Worm (Caenorhabditis elegans): ENCODE results near the gene srx-23.

ce11 chrV:674213-674612, 7.9 kb upstream of the srx-23 start, which contains the start of gene sru-25:
- TF ChIP-seq ceh-90 (tag; optimal IDR thresholded peaks at IDR 0.05) (no peak), egl-27 (tag; optimal IDR thresholded peaks at IDR 0.05) (no peak), lsy-2 (tag; optimal IDR thresholded peaks at IDR 0.05) (no peak), ama-1 (optimal IDR thresholded peaks at IDR 0.05) (no peak), F16B12.6 (tag; optimal IDR thresholded peaks at IDR 0.05) (no peak), hlh-17 (GFP tag; optimal IDR thresholded peaks at IDR 0.05; ENCODE audit: borderline replicate concordance) (no peak), skn-1 (tag; optimal IDR thresholded peaks at IDR 0.05) (no peak), jun-1 (tag; optimal IDR thresholded peaks at IDR 0.05) (no peak), nhr-12 (tag; optimal IDR thresholded peaks at IDR 0.05) (no peak), pag-3 (tag; optimal IDR thresholded peaks at IDR 0.05; ENCODE audit: borderline replicate concordance, insufficient read depth) (no peak), rnt-1 (tag; optimal IDR thresholded peaks at IDR 0.05) (no peak), nhr-84 (tag; optimal IDR thresholded peaks at IDR 0.05) (no peak), mdl-1 (tag; optimal IDR thresholded peaks at IDR 0.05) (no peak)
